Worm (Caenorhabditis elegans) whole organism, young adult: Measurements from ENCODE around the gene C05B5.12.

Experiments
- B0019.2 ChIP-seq: fragments of 200-800 bp; sonication (Bioruptor generic); conservative IDR thresholded peaks from 2 replicates; pipeline ENCODE4 v1.3.6; 2022; ENCODE audit warnings: missing genetic modification reagents, missing genetic modification characterization, missing compliant biosample characterization
- C06A6.2 ChIP-seq: fragments of 200-800 bp; sonication (Bioruptor generic); conservative IDR thresholded peaks from 2 replicates; pipeline ENCODE4 v1.3.6; 2022; ENCODE audit warnings: missing genetic modification characterization, missing compliant biosample characterization
- F10E7.11 ChIP-seq: sonication (generic microtip); optimal IDR thresholded peaks from 2 replicates; lab custom pipeline; 2017; ENCODE audit warnings: mild to moderate bottlenecking, missing genetic modification characterization, moderate library complexity, missing compliant biosample characterization
- F22D6.2 ChIP-seq: sonication (generic microtip); optimal IDR thresholded peaks from 2 replicates; lab custom pipeline; 2016; ENCODE audit warnings: mild to moderate bottlenecking, missing genetic modification characterization, missing compliant biosample characterization
- F39B2.1 ChIP-seq: fragments of 200-800 bp; sonication (Bioruptor generic); IDR thresholded peaks from 2 replicates; pipeline ENCODE4 v1.3.6; 2022; ENCODE audit warnings: missing genetic modification reagents, missing genetic modification characterization, missing compliant biosample characterization
- F55B11.4 ChIP-seq: sonication (generic microtip); optimal IDR thresholded peaks from 2 replicates; lab custom pipeline; 2016; ENCODE audit warnings: missing compliant biosample characterization, missing genetic modification characterization, borderline replicate concordance; ENCODE audit not compliant: insufficient read depth
- Y79H2A.3 ChIP-seq: fragments of 200-800 bp; sonication (Bioruptor generic); conservative IDR thresholded peaks from 2 replicates; pipeline ENCODE4 v1.3.6; 2022; ENCODE audit warnings: missing genetic modification reagents, missing genetic modification characterization, missing compliant biosample characterization
- bed-1 ChIP-seq: fragments of 200-800 bp; sonication (Bioruptor generic); IDR thresholded peaks from 2 replicates; pipeline ENCODE4 v1.3.6; 2022; ENCODE audit warnings: missing genetic modification reagents, missing genetic modification characterization, missing compliant biosample characterization
- bed-2 ChIP-seq: fragments of 200-800 bp; sonication (Bioruptor generic); IDR thresholded peaks from 2 replicates; pipeline ENCODE4 v1.3.6; 2022; ENCODE audit warnings: missing genetic modification reagents, missing genetic modification characterization, missing compliant biosample characterization
- ccch-3 ChIP-seq: fragments of 200-800 bp; sonication (Bioruptor generic); optimal IDR thresholded peaks from 2 replicates; lab custom pipeline; 2018; ENCODE audit warnings: mild to moderate bottlenecking, missing genetic modification characterization, missing compliant biosample characterization
- cebp-2 ChIP-seq: fragments of 200-800 bp; sonication (Bioruptor generic); IDR thresholded peaks from 2 replicates; pipeline ENCODE4 v1.3.6; 2022; ENCODE audit warnings: missing genetic modification characterization, missing compliant biosample characterization
- ceh-100 ChIP-seq: fragments of 200-800 bp; sonication (Bioruptor generic); IDR thresholded peaks from 2 replicates; pipeline ENCODE4 v1.3.6; 2022; ENCODE audit warnings: missing genetic modification reagents, missing genetic modification characterization, missing compliant biosample characterization
- ceh-27 ChIP-seq: fragments of 200-800 bp; sonication (Bioruptor generic); optimal IDR thresholded peaks from 2 replicates; lab custom pipeline; 2018; ENCODE audit warnings: mild to moderate bottlenecking, missing genetic modification characterization, moderate library complexity, missing compliant biosample characterization
- ceh-79 ChIP-seq: sonication (generic microtip); optimal IDR thresholded peaks from 2 replicates; lab custom pipeline; 2017; ENCODE audit warnings: mild to moderate bottlenecking, missing genetic modification characterization, missing compliant biosample characterization
- dpl-1 ChIP-seq: fragments of 150-350 bp; optimal IDR thresholded peaks from 2 replicates; lab custom pipeline; 2014; ENCODE audit warnings: missing biosample characterization, missing genetic modification reagents, missing genetic modification characterization
- hlh-12 ChIP-seq: sonication (generic microtip); optimal IDR thresholded peaks from 2 replicates; lab custom pipeline; 2016; ENCODE audit warnings: missing genetic modification characterization, missing compliant biosample characterization
- hlh-26 ChIP-seq: fragments of 200-800 bp; sonication (Bioruptor generic); conservative IDR thresholded peaks from 2 replicates; pipeline ENCODE4 v1.3.6; 2022; ENCODE audit warnings: missing genetic modification reagents, missing genetic modification characterization, missing compliant biosample characterization
- hmg-20 ChIP-seq: fragments of 200-800 bp; sonication (Bioruptor generic); IDR thresholded peaks from 2 replicates; pipeline ENCODE4 v1.3.6; 2022; ENCODE audit warnings: missing genetic modification reagents, missing genetic modification characterization, missing compliant biosample characterization
- lin-35 ChIP-seq, 3 experiments: fragments of 150-350 bp in 2 of 3; sonication (generic microtip) in 1 of 3; optimal IDR thresholded peaks; 2 replicates each; lab custom pipeline; 2014 to 2018; ENCODE audit warnings: missing biosample characterization in 3 of 3, missing genetic modification characterization in 3 of 3, missing genetic modification reagents in 3 of 3
- lin-40 ChIP-seq: sonication (generic microtip); optimal IDR thresholded peaks from 2 replicates; lab custom pipeline; 2016; ENCODE audit warnings: missing genetic modification characterization, mild to moderate bottlenecking, missing compliant biosample characterization, missing genotype, missing genetic modification reagents
- lsl-1 ChIP-seq: fragments of 200-800 bp; sonication (Bioruptor generic); optimal IDR thresholded peaks from 2 replicates; lab custom pipeline; 2018; ENCODE audit warnings: mild to moderate bottlenecking, missing genetic modification characterization, moderate library complexity, missing compliant biosample characterization
- madf-6 ChIP-seq: fragments of 200-800 bp; sonication (Bioruptor generic); IDR thresholded peaks from 2 replicates; pipeline ENCODE4 v1.3.6; 2022; ENCODE audit warnings: missing genetic modification reagents, missing genetic modification characterization, missing compliant biosample characterization
- nfya-2 ChIP-seq: fragments of 200-800 bp; sonication (Bioruptor generic); IDR thresholded peaks from 2 replicates; pipeline ENCODE4 v1.3.6; 2022; ENCODE audit warnings: missing genetic modification reagents, missing genetic modification characterization, missing compliant biosample characterization
- nfyb-1 ChIP-seq: fragments of 200-800 bp; sonication (Bioruptor generic); IDR thresholded peaks from 2 replicates; pipeline ENCODE4 v1.3.6; 2022; ENCODE audit warnings: missing genetic modification reagents, missing genetic modification characterization, missing compliant biosample characterization
- nhr-179 ChIP-seq: sonication (generic microtip); optimal IDR thresholded peaks from 2 replicates; lab custom pipeline; 2016; ENCODE audit warnings: mild to moderate bottlenecking, missing genetic modification characterization, missing compliant biosample characterization
- nhr-27 ChIP-seq: fragments of 200-800 bp; sonication (Bioruptor generic); optimal IDR thresholded peaks from 2 replicates; lab custom pipeline; 2018; ENCODE audit warnings: mild to moderate bottlenecking, missing genetic modification characterization, moderate library complexity, missing compliant biosample characterization
- pbrm-1 ChIP-seq: fragments of 200-800 bp; sonication (Bioruptor generic); IDR thresholded peaks from 2 replicates; pipeline ENCODE4 v1.3.6; 2022; ENCODE audit warnings: missing genetic modification reagents, missing genetic modification characterization, missing compliant biosample characterization
- rcor-1 ChIP-seq: fragments of 200-800 bp; sonication (Bioruptor generic); IDR thresholded peaks from 2 replicates; pipeline ENCODE4 v1.3.6; 2022; ENCODE audit warnings: missing genetic modification reagents, missing genetic modification characterization, missing compliant biosample characterization
- rpc-1 ChIP-seq, 2 experiments: fragments of 150-350 bp in 1 of 2; sonication (generic microtip) in 1 of 2; optimal IDR thresholded peaks; 2 replicates each; lab custom pipeline; 2014 to 2018; ENCODE audit warnings: missing biosample characterization in 1 of 2, missing genetic modification characterization in 1 of 2, missing genetic modification reagents in 1 of 2, missing genotype in 1 of 2
- ztf-18 ChIP-seq: sonication (generic microtip); optimal IDR thresholded peaks from 2 replicates; lab custom pipeline; 2016; ENCODE audit warnings: missing genotype, mild to moderate bottlenecking, missing genetic modification characterization, missing compliant biosample characterization
- ztf-25 ChIP-seq: fragments of 200-800 bp; sonication (Bioruptor generic); IDR thresholded peaks from 2 replicates; pipeline ENCODE4 v1.3.6; 2022; ENCODE audit warnings: missing genetic modification reagents, missing genetic modification characterization, missing compliant biosample characterization
- ztf-28 ChIP-seq: fragments of 200-800 bp; sonication (Bioruptor generic); IDR thresholded peaks from 2 replicates; pipeline ENCODE4 v1.3.6; 2022; ENCODE audit warnings: missing genetic modification reagents, missing genetic modification characterization, missing compliant biosample characterization

The C05B5.12 gene

DNA sequence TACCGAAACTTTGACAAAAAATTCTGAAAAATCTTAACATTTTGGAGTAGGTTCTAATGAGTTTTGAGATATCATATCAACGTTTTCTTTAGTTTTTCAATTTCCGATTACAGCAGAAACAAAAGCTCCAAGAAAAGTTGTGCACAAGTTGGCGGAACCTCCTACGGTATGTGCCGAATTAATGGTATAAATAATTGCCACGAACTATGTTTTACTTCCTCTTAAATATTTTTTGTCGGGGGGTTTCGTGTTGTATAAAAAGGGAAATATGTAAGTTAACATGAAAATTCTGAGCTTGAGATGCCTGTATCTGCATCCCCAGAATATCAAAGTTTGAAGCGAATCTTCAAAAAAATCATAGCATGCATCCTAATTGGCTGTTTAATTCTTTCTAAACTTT is 46.7 kb downstream of the C05B5.12 start, which contains the start of gene M04D8.8:
TSS of gene M04D8.8 (plus strand) at position 301 of the 400 bp plus-strand sequence.
- no peak for TF ChIP-seq hmg-20 (GFP tag; lab: Robert Waterston, UW)
- TF ChIP-seq F55B11.4 (tag; lab: Kevin White, UChicago), result no peak
- no peak for TF ChIP-seq lsl-1 (GFP tag; lab: Kevin White, UChicago)
- no peak for TF ChIP-seq ceh-79 (tag; lab: Kevin White, UChicago)
- TF ChIP-seq lin-40 (tag; lab: Kevin White, UChicago), result no peak
- TF ChIP-seq dpl-1, result no peak
- no peak for TF ChIP-seq bed-2
- TF ChIP-seq F39B2.1 (GFP tag; lab: Robert Waterston, UW), result no peak
- TF ChIP-seq nhr-179 (tag; lab: Kevin White, UChicago), result no peak
- no peak for TF ChIP-seq madf-6 (GFP tag; lab: Robert Waterston, UW)
- TF ChIP-seq hlh-26 (GFP tag; lab: Robert Waterston, UW), result no peak
- TF ChIP-seq ccch-3 (GFP tag; lab: Kevin White, UChicago), result no peak

DNA sequence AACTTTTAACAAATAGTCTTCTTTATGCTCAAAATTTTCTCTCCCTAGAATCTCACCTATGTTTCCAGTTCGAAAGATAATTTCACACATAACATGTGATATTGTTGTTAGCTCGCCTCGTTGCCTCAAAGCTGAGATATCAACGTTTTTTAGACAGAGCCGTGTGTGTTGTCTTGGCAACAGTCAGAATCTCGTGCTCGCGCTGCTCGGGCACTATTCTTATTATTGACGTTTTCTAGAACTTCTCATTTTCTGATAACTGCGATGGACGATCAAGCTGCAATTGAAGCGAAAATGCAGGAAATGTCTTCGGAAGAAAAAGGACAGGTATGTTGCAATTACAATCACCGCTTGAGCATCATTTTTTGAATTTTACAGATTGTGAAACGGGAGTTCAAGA is 48.6 kb downstream of the C05B5.12 start, which contains the start of gene xbx-3:
TSS of gene xbx-3 (plus strand) at position 163 of the 400 bp plus-strand sequence.
- no peak for TF ChIP-seq ztf-28 (GFP tag; lab: Robert Waterston, UW)
- no peak for TF ChIP-seq ceh-27

DNA sequence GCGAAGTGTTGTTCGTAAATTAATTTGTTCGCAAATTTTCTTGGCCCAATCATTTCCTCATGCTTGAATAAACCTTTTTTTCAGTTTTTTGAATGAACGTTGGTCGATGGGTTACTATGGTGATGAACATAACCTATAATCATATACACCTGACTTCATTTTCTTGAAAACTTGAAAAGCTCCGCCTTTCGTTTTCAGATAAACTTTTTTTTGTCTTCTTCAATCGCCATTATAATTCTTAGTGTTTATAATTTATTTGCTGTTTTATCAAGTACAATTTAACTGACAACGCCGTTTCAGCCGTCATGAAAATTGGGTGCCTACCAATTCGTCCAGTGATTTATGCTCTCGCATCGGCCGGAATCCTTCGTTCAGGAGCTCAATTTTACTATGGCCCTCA is 50.0 kb downstream of the C05B5.12 start, which contains the start of gene M04D8.7:
TSS of gene M04D8.7 (plus strand) at position 301 of the 400 bp plus-strand sequence.
- TF ChIP-seq ccch-3 (GFP tag; lab: Kevin White, UChicago), result no peak
- TF ChIP-seq ztf-18 (tag; lab: Kevin White, UChicago), result no peak
- no peak for TF ChIP-seq B0019.2 (GFP tag; lab: Robert Waterston, UW)
- no peak for TF ChIP-seq cebp-2 (GFP tag; lab: Robert Waterston, UW)
- TF ChIP-seq ceh-100 (GFP tag; lab: Robert Waterston, UW), result no peak
- TF ChIP-seq ztf-25, result no peak
- no peak for TF ChIP-seq lin-35 (GFP tag; optimal IDR thresholded peaks at IDR 0.05; lab: Kevin White, UChicago)
- no peak for TF ChIP-seq C06A6.2 (GFP tag; lab: Robert Waterston, UW)
- TF ChIP-seq Y79H2A.3, result no peak
- no peak for TF ChIP-seq rcor-1 (GFP tag; lab: Robert Waterston, UW)
- no peak for TF ChIP-seq bed-1 (GFP tag; lab: Robert Waterston, UW)
- TF ChIP-seq hlh-12 (tag; lab: Kevin White, UChicago), result no peak
- no peak for TF ChIP-seq nfyb-1 (GFP tag; lab: Robert Waterston, UW)
- no peak for TF ChIP-seq nfya-2 (GFP tag; lab: Robert Waterston, UW)
- no peak for TF ChIP-seq nhr-27 (tag; lab: Kevin White, UChicago)
- TF ChIP-seq rpc-1 (optimal IDR thresholded peaks at IDR 0.05; lab: Kevin White, UChicago), result no peak
- TF ChIP-seq rpc-1 (tag; optimal IDR thresholded peaks at IDR 0.05; lab: Kevin White, UChicago), result no peak
- TF ChIP-seq pbrm-1 (GFP tag; lab: Robert Waterston, UW), result no peak
- TF ChIP-seq F10E7.11, result no peak
- no peak for TF ChIP-seq F22D6.2 (tag; lab: Kevin White, UChicago)
- TF ChIP-seq, all 124 proteins: peak for 0
